Worm (Caenorhabditis elegans): ENCODE results near the gene F52B10.3.

The F52B10.3 gene

DNA sequence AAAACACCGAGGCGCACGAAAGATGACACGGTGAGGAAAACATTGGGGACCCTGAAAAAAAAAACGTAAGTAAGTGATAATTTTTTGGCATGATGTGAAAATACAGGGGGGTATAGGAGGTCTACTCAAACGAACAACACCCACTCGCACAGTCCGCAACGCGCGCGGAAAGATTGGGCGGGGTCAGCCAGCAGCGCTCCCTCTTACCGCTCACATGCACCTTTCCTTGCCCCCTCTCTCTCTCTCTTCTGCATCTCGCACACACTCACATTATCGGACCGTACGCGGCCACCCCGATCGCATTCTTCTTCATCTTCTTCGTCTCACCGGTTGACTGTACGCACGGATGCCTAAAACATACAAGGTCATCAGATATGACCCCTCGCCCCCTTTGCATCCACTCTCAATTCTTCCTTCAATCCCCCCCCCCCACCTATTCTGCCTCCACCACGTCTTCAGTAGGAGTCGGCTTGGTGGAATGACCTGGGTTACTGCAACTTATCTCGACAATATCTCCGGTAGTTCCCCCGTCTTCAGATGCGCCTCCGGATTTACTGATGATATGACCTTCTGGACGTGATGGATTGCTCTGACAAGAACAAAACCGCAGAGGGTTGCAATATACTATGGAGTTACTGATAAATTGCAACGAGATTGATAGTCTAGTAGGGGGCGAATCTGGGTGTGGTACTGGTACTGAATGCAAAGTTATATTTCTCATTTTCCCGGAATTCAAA, 18.5 kb downstream of the F52B10.3 start, which contains the start of gene F53B3.5:
F53B3.5 (minus strand) TSS at position 51 of the 737 bp plus-strand sequence.
- TF ChIP-seq unc-62 (GFP tag; optimal IDR thresholded peaks at IDR 0.05) = no peak

DNA sequence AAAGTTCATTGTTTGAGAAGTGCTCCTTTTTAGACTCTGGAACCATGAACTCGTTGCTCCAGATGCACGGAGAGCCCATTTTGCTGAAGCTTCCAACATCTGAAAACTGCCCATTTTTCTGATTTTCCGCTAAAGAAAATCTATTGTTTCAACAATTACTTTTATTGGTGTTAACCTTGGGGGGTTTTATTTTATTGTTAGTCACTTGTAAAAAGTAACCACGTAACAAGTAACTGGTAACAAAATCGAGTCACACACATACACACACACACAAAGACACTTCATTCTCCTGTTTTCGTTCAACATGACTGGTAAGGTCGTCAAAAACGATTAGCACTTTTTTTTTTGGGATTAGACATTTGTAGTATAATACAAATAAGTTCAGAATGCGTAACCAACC, 20.7 kb downstream of the F52B10.3 start:
- TF ChIP-seq unc-62 (GFP tag; optimal IDR thresholded peaks at IDR 0.05) = no peak

DNA sequence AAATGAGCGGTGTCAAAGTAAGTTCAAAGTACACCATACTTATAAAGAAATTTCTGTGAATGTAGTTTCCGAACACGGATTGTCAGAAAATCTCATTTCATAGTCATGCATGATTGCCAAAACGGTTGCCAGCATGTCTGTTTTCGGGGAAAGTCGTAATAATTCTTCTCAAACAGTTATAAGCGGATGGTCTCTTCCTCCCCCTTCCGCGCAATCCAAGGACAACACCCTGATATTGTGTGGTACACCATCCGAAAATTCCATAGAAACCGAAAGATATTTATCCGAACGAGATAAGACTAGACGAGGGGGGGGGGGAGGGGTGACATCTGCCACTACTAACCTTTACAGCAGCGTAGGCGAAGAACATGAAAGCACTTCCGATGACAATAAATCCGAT, 23.6 kb downstream of the F52B10.3 start:
- TF ChIP-seq unc-62 (GFP tag; optimal IDR thresholded peaks at IDR 0.05) = no peak

DNA sequence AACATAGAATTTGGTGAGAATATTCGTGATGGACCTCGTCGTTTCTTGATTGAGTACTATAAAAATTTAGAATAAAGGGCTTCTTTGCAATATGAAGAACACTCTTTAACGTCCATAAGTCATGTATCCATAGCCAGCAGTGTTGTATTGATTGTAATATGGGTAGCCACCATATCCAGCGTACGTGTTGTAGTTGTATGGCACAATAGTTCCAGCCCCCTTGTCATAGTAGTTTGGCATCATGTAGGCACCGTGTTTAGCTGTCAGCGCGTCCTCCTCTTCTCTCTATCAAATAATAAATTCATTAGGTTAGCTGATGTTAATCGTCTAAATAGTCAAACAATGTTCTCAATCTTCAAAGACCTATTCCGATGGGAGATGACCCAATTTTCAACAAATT, 24.9 kb downstream of the F52B10.3 start:
- TF ChIP-seq unc-62 (GFP tag; optimal IDR thresholded peaks at IDR 0.05) = no peak

DNA sequence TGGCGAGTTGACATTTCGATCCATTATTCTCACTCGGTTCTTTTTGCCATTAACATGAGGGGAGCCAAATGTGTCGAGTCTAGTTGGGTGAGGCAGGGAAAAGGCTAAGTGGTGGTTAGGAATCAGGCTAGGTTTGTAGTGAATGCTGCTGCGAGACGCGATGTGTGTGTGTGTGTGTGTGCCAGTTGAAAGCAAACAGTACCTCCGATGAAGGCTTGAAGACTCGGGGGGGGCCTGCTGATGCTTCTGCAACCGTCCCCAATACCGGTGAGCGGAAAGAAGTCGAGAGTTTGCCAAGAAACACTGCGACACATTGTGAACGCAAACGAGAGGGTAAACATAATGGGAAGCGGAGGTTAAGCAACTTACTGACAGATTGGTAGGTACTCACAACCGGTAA, 27.1 kb downstream of the F52B10.3 start, which contains the start of gene F53B3.3:
F53B3.3 (minus strand) TSS at position 101 of the 400 bp plus-strand sequence.
- no peak for TF ChIP-seq unc-62 (GFP tag; optimal IDR thresholded peaks at IDR 0.05)

DNA sequence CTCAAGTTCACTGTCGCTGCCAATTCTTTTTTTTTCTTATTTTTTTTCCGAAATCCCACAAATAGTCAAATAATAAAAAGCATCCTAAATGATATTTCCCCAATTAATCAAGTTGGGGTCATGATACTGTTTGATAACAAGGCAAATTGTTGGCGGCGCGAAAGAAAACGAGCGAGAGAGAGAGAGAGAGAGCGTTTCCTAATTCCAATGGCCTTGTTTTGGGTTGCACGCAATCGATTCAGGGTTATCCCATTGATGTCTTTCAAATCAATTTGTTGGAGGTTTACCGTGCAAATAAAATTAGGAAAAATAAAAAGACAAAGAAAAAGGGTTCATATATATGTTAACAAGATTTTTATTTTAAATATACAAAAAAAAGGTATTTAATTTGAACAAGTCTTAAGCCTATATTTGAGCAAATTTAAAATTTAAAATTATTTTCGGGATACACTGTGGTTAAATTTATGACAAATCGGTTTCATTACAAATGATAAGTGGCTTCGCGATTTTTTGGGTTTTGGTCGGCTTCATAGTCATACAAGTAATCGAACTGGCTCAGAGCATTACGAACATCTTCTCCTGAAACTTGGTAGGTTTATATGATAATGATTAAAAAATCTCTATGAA, 32.5 kb downstream of the F52B10.3 start:
- no peak for TF ChIP-seq unc-62 (GFP tag; optimal IDR thresholded peaks at IDR 0.05)

DNA sequence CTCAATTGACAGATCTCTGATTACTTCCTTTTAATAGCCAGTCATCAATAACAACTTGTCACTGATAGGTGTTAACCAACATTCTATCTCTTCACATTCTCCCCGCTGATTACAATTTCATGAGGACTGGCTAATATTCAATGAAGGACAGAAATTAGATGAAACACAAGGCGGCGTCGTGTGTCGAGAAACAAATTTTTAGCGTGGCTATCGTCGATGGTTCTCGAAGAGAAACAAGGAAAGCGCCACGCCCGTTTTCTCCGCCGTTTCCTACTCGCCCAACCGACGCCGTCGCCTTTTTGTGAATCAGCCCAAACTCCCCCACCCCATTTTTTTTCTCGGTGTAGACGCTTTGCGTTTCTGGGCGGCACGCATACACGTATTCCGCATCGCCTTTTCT, 34.2 kb downstream of the F52B10.3 start, which contains the start of gene F53B3.6:
F53B3.6 (plus strand) TSS at position 284 of the 400 bp plus-strand sequence.
- no peak for TF ChIP-seq unc-62 (GFP tag; optimal IDR thresholded peaks at IDR 0.05)

DNA sequence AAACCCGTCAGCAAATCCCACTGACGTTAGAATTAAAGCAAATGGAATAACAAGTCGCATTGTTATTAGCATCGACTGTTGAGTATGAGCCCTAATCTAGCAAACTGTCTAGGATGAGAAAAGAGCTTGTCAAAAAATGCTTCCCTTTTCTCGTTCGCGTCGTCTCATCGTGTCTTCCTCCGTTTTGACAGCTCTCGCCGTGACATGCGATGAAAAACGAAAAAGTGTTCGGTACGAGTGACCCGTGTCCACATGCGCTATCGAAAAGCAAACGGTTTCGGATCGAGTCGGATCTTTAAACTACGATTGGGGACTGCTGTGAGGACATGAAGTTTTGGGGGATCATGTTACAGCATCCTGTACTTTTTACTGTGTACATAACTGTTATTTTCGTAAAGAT, 35.8 kb downstream of the F52B10.3 start, which contains the start of gene comt-1:
comt-1 (minus strand) TSS at position 101 of the 400 bp plus-strand sequence.
- no peak for TF ChIP-seq unc-62 (GFP tag; optimal IDR thresholded peaks at IDR 0.05)

DNA sequence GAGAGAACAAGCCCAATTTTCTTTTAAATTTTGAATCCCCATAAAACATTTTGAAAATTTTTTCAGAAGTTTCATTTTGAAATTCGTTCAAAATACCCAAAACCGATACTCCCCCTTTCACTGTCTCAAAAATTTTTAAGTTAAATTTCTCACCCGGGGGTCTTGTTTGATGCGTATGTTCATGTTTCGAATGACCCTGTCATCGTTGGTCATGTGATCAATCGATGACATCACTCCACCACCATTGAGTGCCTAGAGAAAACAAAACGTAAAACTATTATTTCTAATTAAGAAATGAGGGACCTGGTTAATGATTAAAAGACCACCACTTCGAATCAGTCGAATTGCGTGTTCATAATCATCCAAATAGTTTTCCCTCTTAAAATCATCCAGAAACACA, 39.8 kb downstream of the F52B10.3 start:
- TF ChIP-seq unc-62 (GFP tag; optimal IDR thresholded peaks at IDR 0.05) = no peak

DNA sequence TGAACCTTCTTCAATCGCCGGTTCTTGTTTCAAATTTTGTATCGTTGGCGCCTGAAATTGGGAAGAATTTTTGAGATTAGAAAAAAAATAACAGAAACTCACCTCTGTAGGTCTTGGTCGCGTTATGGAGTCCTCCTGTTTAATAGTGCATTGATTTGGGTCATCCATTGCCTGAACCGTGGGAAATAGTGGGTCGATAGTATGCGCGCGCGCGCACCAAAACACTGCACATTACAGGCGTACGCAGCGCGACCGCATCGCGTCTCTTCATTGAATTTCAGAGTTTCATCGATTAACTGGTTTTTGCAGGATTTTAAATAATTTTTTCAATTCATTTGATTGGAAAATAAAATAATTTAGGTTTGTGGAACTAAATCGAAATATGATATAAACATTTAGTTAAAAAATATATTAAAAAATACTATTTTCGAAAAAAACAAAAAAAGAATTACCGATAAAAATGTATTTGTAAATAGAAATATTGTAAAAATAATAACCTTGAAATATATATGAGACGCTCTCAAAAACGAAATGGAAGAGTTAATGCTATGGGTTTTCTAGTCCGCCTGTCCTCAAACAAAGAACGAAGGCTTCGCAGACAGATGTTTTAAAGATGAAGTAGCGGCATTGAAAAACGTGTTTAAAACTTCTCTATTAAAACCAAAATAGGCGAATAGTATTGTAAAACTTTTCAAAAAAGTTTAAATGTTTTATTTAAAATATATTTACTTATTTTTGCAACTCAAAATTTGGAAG, 40.9 kb downstream of the F52B10.3 start, which contains the start of gene tra-4:
tra-4 (minus strand) TSS at position 534 of the 756 bp plus-strand sequence.
- no peak for TF ChIP-seq unc-62 (GFP tag; optimal IDR thresholded peaks at IDR 0.05)

DNA sequence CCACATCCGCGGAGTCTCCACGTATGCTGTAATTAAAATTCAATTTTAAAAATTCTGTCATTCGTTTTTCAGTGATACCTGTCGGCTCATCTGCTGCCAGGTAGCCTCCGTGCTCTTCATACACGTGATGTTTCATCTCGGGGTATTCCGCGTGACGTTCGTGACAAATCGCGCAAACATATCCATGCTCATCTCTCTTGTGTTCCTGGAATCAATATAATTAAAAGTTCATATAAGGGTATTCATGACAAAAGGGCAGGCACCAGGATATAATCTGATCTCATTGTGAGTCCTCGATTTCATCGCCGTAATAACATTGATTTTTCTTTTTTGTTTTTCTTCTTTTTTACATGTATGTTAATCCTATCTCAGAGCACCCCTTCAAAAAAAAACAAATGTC, 44.2 kb downstream of the F52B10.3 start:
- TF ChIP-seq unc-62 (GFP tag; optimal IDR thresholded peaks at IDR 0.05) = no peak

DNA sequence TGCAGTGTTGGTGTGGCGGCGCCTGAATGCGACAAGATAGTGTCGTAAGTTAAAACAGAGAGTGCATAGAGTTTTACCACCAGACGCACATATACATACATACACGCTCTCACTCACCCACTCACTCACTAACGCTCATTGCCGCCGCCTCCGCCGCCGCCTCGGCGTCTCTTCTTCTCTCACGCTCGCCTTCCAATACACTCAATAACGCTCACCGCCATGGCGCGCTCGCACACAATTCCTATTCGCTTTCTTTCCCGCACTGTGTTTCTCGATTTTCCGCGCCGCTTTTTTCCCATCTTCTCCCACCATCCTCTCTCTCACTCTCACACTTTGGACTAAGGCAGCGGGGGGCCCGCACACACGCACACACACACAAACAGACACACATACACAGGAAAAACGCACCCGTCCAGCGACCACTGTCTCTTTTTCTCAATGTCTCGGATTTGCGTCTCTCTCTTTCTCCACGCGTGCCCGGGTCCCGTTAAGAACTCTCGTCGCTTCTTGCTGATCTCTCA, 45.7 kb downstream of the F52B10.3 start, which contains the start of gene kin-29:
kin-29 (minus strand) TSS at position 51 of the 521 bp plus-strand sequence.
- no peak for TF ChIP-seq unc-62 (GFP tag; optimal IDR thresholded peaks at IDR 0.05)

DNA sequence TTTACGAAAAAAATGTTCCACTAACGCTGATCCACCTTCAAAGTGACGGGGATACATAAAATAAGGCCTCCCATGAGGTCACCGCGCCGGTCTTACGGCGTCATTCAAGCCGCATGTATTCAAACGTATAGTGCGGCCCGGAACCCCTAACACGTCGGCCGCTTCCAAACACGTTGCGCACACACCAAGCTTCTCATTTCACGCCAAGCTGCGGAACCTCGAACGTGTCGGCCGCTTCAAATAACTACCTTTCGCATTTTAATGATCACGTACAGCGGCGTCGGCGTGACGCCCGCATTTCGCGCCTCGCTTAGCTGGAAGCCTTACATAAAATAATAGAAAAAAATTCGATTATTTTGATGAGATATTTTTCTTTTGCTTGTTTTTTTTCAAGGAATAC, 54.6 kb downstream of the F52B10.3 start:
- TF ChIP-seq unc-62 (GFP tag; optimal IDR thresholded peaks at IDR 0.05) = no peak

All from whole organism, dauer.